Fruit fly (Drosophila melanogaster) S2 (cell line): Measurements from ENCODE around the gene CG1824.

Experiments used
- CG8478 ChIP-seq: fragments of >200 bp; optimal IDR thresholded peaks from 2 replicates; lab custom pipeline; 2018
- CTCF ChIP-seq, 2 experiments: fragments of >200 bp; optimal IDR thresholded peaks; 2 replicates each; lab custom pipeline; 2018

DNA sequence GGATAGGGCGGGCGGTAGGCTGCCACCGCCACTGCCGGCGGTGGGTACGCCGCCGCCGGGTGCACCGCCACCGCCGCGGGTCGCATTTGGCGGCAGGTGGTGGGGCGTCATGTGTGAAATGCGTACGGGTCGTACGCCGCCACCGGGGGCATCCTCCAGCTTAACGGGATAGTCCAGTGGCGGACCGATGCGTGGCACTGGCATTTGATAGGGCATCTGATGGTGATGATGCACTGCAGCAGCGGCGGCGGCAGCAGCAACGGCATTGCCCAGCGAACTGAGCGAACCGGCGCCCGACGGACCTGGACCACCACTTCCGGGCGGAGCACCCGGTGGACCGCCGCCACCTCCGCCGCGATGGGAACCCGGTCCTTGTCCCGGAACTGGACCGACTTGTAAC is 13.5 kb downstream of the CG1824 start:
- no peak for TF ChIP-seq CG8478 (lab: Kevin White, UChicago)
- TF ChIP-seq CTCF (optimal IDR thresholded peaks at IDR 0.05; lab: Kevin White, UChicago) = no peak
